Fruit fly (Drosophila melanogaster): ENCODE data around the gene CG42724.

The CG42724 gene

DNA sequence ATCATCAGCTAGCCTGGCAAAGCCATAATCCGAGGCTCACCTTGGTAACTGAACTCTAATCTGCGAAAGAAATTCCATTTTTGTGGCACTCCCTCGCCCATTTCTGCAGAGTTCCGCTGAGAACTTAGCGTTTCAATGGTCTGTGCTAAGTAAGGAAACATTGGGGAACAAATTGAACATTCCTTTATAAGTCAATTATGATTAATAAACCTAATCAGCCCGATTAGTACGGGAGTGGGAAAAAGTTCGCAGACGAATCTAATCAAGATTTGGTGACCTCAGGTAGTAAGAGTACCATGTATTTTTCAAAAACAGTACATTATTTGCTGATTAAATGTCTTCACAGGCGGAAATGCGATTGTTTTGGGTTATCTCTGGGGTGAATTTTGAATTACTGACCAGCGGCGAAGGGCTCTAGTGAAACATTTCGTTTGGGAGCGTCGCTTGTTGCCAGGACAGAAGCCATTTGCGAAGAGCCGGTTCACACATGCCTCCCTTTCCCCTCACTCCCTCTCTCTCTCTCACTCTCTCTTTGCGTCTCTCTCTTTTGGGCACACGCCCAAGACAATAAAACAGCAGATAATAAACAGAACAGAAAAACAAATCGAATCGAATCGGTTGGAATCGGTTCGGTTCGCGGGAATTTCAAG lies 34.6 kb upstream of the CG42724 start:
- TF ChIP-seq Camta (GFP tag; optimal IDR thresholded peaks at IDR 0.05) (no peak), nmo (GFP tag; optimal IDR thresholded peaks at IDR 0.05) (no peak), CG10543 (GFP tag; optimal IDR thresholded peaks at IDR 0.05) (peak; percentile 7), grn (GFP tag; optimal IDR thresholded peaks at IDR 0.05) (peak; percentile 25), CG2199 (GFP tag; IDR thresholded peaks at IDR 0.05) (peak; percentile 51; the same call in 1 of the 3 replicates), CG17612 (GFP tag; IDR thresholded peaks at IDR 0.05) (no peak), HmgD (GFP tag; optimal IDR thresholded peaks at IDR 0.05) (no peak), wor (GFP tag; IDR thresholded peaks at IDR 0.05) (no peak), CG7372 (GFP tag; IDR thresholded peaks at IDR 0.05) (no peak), Side (GFP tag; optimal IDR thresholded peaks at IDR 0.05) (no peak), so (GFP tag; IDR thresholded peaks at IDR 0.05) (no peak), crol (GFP tag; IDR thresholded peaks at IDR 0.05) (peak; percentile 85), CG3847 (GFP tag; IDR thresholded peaks at IDR 0.05) (no peak), CG15479 (GFP tag; optimal IDR thresholded peaks at IDR 0.05) (peak; percentile 10), Stat92E (GFP tag; optimal IDR thresholded peaks at IDR 0.05) (no peak), CG34376 (GFP tag; optimal IDR thresholded peaks at IDR 0.05) (peak; percentile 92), CG6254 (GFP tag; optimal IDR thresholded peaks at IDR 0.05) (no peak), nerfin-2 (GFP tag; IDR thresholded peaks at IDR 0.05; ENCODE audit: partially characterized antibody) (no peak), CG17328 (GFP tag; IDR thresholded peaks at IDR 0.05) (no peak), hb (GFP tag; IDR thresholded peaks at IDR 0.05; ENCODE audit: partially characterized antibody) (no peak), sd (tag; optimal IDR thresholded peaks at IDR 0.05) (peak; percentile 61), exex (tag; optimal IDR thresholded peaks at IDR 0.05) (peak; percentile 94), CG14667 (GFP tag; IDR thresholded peaks at IDR 0.05) (no peak), ash1 (GFP tag; optimal IDR thresholded peaks at IDR 0.05) (no peak), sens (GFP tag) (peak; percentile 58), mirr (GFP tag; optimal IDR thresholded peaks at IDR 0.05) (peak; percentile 76), croc (GFP tag; conservative IDR thresholded peaks at IDR 0.05) (no peak), sug (tag; optimal IDR thresholded peaks at IDR 0.05) (peak; percentile 76), gro (GFP tag; optimal IDR thresholded peaks at IDR 0.05) (peak; percentile 28), abd-A (tag; optimal IDR thresholded peaks at IDR 0.05) (peak; percentile 27), lov (optimal IDR thresholded peaks at IDR 0.05) (no peak), lov (GFP tag; IDR thresholded peaks at IDR 0.05) (no peak), her (GFP tag; optimal IDR thresholded peaks at IDR 0.05) (no peak), Trl (optimal IDR thresholded peaks at IDR 0.05) (peak; percentile 43 to 63), Trl (GFP tag; optimal IDR thresholded peaks at IDR 0.05) (no peak), CG10462 (GFP tag; optimal IDR thresholded peaks at IDR 0.05) (no peak), GATAe (GFP tag; conservative IDR thresholded peaks at IDR 0.05) (0 out of 2 replicates have a peak, but pooled peaks have one; percentile 37), cwo (GFP tag; optimal IDR thresholded peaks at IDR 0.05) (peak; percentile 5), gfzf (GFP tag; optimal IDR thresholded peaks at IDR 0.05) (no peak), Gsc (GFP tag; IDR thresholded peaks at IDR 0.05) (no peak), Hr78 (GFP tag; optimal IDR thresholded peaks at IDR 0.05) (peak in 1 of 2 experiments; percentile 33), nom (GFP tag; optimal IDR thresholded peaks at IDR 0.05) (peak; percentile 55), bbx (GFP tag; IDR thresholded peaks at IDR 0.05; ENCODE audit: partially characterized antibody) (0 out of 2 replicates have a peak, but pooled peaks have one; percentile 13), CG7786 (GFP tag; optimal IDR thresholded peaks at IDR 0.05) (no peak), CG16863 (GFP tag; optimal IDR thresholded peaks at IDR 0.05) (no peak), Chrac-16 (GFP tag; optimal IDR thresholded peaks at IDR 0.05) (no peak), NK7.1 (GFP tag; optimal IDR thresholded peaks at IDR 0.05) (no peak), sim (GFP tag; IDR thresholded peaks at IDR 0.05) (no peak), Optix (GFP tag; IDR thresholded peaks at IDR 0.05) (no peak), CG11085 (GFP tag; IDR thresholded peaks at IDR 0.05) (no peak), E2f1 (GFP tag; IDR thresholded peaks at IDR 0.05) (no peak)
